Fruit fly (Drosophila melanogaster): ENCODE data around the gene hth.

The hth gene

DNA sequence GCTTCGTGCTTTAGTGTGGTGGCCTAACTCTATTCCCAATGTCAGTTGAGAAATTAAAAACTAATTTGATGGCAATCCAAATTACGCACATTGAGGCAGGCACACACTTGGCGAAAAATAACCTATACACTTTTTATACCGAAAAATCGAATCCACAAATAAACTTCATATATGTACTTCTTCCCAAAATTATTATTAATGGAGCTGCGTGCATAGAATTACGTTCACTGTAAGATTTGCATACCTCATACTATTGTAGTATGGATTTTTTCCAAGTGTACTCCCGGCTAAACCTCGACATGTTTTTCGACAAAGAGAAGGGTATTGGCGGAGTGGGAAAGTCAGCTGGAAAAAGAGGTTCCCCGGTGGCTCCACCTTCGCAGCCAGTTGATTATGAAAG is 44.9 kb upstream of the hth start (continued):
- TF ChIP-seq trh (GFP tag; optimal IDR thresholded peaks at IDR 0.05) (no peak), cwo (GFP tag; optimal IDR thresholded peaks at IDR 0.05) (peak; percentile 59), NC2β (GFP tag; optimal IDR thresholded peaks at IDR 0.05) (peak; percentile 22), her (GFP tag; optimal IDR thresholded peaks at IDR 0.05) (no peak), gfzf (GFP tag; optimal IDR thresholded peaks at IDR 0.05) (no peak), Trl (optimal IDR thresholded peaks at IDR 0.05) (no peak), Trl (GFP tag; optimal IDR thresholded peaks at IDR 0.05) (peak; percentile 61), wor (GFP tag; IDR thresholded peaks at IDR 0.05) (peak; percentile 75), ttk (GFP tag; IDR thresholded peaks at IDR 0.05) (peak; percentile 68), Bgb (GFP tag; IDR thresholded peaks at IDR 0.05; ENCODE audit: partially characterized antibody) (no peak), CG17361 (GFP tag; IDR thresholded peaks at IDR 0.05) (peak; percentile 75), lilli (GFP tag; optimal IDR thresholded peaks at IDR 0.05) (peak; percentile 57), mirr (GFP tag; optimal IDR thresholded peaks at IDR 0.05) (no peak), Dek (tag; optimal IDR thresholded peaks at IDR 0.05) (peak; percentile 49), CG10366 (GFP tag; IDR thresholded peaks at IDR 0.05) (peak; percentile 78), B-H1 (GFP tag; IDR thresholded peaks at IDR 0.05) (peak; percentile 48; the same call in 2 of the 3 replicates), sug (tag; optimal IDR thresholded peaks at IDR 0.05) (no peak), hb (GFP tag; IDR thresholded peaks at IDR 0.05; ENCODE audit: partially characterized antibody) (no peak), cas (GFP tag; IDR thresholded peaks at IDR 0.05) (no peak), amos (GFP tag; IDR thresholded peaks at IDR 0.05; ENCODE audit: partially characterized antibody) (no peak), vnd (GFP tag; IDR thresholded peaks at IDR 0.05; ENCODE audit: partially characterized antibody) (no peak), rib (GFP tag; IDR thresholded peaks at IDR 0.05) (no peak), CG12104 (GFP tag; optimal IDR thresholded peaks at IDR 0.05) (peak; percentile 40), Atf6 (GFP tag; IDR thresholded peaks at IDR 0.05) (peak; percentile 51; the same call in 1 of the 2 replicates), crp (GFP tag; optimal IDR thresholded peaks at IDR 0.05) (peak in 1 of 2 experiments; percentile 1), Aef1 (GFP tag; IDR thresholded peaks at IDR 0.05) (peak; percentile 57; the same call in 1 of the 3 replicates), CG7928 (GFP tag; optimal IDR thresholded peaks at IDR 0.05) (no peak), CG4730 (GFP tag; IDR thresholded peaks at IDR 0.05) (peak; percentile 52; the same call in 1 of the 2 replicates), CG12942 (GFP tag; optimal IDR thresholded peaks at IDR 0.05) (peak; percentile 36), CG10462 (GFP tag; optimal IDR thresholded peaks at IDR 0.05) (peak; percentile 27), so (GFP tag; IDR thresholded peaks at IDR 0.05) (peak; percentile 62; the same call in 1 of the 3 replicates), bab2 (GFP tag; optimal IDR thresholded peaks at IDR 0.05) (peak; percentile 50), CG7745 (tag; optimal IDR thresholded peaks at IDR 0.05) (no peak), CG4404 (GFP tag; IDR thresholded peaks at IDR 0.05) (no peak), Dip2 (GFP tag; IDR thresholded peaks at IDR 0.05) (no peak), CG17568 (GFP tag; optimal IDR thresholded peaks at IDR 0.05) (peak; percentile 17), tna (GFP tag; IDR thresholded peaks at IDR 0.05; ENCODE audit: partially characterized antibody) (no peak), NfI (GFP tag; optimal IDR thresholded peaks at IDR 0.05) (peak; percentile 45), tio (GFP tag; optimal IDR thresholded peaks at IDR 0.05) (peak; percentile 16), D19B (GFP tag; optimal IDR thresholded peaks at IDR 0.05) (no peak), gem (tag; optimal IDR thresholded peaks at IDR 0.05) (peak; percentile 77), Deaf1 (tag; optimal IDR thresholded peaks at IDR 0.05) (peak; percentile 4), CG15073 (GFP tag; optimal IDR thresholded peaks at IDR 0.05) (no peak), Ptx1 (GFP tag; IDR thresholded peaks at IDR 0.05) (peak; percentile 83), CG10979 (tag; optimal IDR thresholded peaks at IDR 0.05) (peak; percentile 56), Atf3 (GFP tag; optimal IDR thresholded peaks at IDR 0.05) (peak; percentile 15), sens-2 (GFP tag; IDR thresholded peaks at IDR 0.05) (peak; percentile 71), Dll (GFP tag; IDR thresholded peaks at IDR 0.05; ENCODE audit: partially characterized antibody) (no peak), CG12391 (tag; optimal IDR thresholded peaks at IDR 0.05) (peak; percentile 64), Doc3 (GFP tag; IDR thresholded peaks at IDR 0.05; ENCODE audit: partially characterized antibody) (no peak), run (tag; optimal IDR thresholded peaks at IDR 0.05) (peak; percentile 32)

Measured in whole organism, embryonic.